Worm (Caenorhabditis elegans): ENCODE results near the gene pcp-5.

DNA sequence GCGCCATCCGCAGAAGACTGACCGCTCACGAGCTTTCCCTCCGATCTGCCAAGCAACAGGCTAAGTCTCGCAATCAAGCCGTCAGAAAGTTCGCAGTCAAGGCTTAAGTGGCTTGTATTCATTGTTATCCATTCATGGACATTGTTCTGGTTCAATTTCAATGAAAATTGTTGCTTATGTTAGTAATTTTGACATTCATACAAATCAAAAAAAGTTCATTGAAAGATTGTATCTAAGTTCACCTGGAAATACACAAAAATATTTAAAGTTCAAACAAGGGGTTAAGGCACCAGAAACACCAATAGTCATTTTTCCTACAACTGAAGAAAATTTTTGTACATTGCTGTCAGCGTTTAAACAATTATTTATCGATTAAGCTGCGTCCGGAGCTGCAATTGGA lies 51.9 kb downstream of the pcp-5 start:
- TF ChIP-seq him-1 (tag; optimal IDR thresholded peaks at IDR 0.05) (no peak), dao-5 (tag; optimal IDR thresholded peaks at IDR 0.05) (no peak)
